Fruit fly (Drosophila melanogaster): ENCODE measurements around the gene CG14671.

Gene CG14671

DNA sequence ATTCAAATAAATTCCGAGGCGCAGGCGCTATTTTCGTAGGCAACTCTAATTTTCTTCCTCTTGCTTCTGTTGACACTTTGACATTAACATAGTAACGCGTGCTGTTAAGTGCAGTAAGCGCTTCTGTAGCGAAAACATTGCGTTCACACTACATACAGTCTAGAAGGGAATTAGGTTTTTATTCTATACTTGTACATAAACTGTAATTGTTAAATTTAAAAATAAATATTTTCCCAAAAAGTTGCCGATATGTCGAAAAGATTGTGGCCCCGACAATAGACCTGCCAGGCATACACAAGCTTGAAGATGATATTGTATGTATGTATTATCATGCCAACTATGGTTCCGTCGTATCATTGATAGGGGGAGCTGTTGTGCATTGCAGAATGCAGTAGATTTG is 41.9 kb upstream of the CG14671 start, which contains the start of gene asl (continued):
- peak; percentile 56 for TF ChIP-seq h (GFP tag; optimal IDR thresholded peaks at IDR 0.05)
- TF ChIP-seq Jra (GFP tag; optimal IDR thresholded peaks at IDR 0.05), result no peak
- TF ChIP-seq br (GFP tag; optimal IDR thresholded peaks at IDR 0.05), result no peak
- TF ChIP-seq sage (GFP tag; optimal IDR thresholded peaks at IDR 0.05), result no peak
- peak; percentile 48 for TF ChIP-seq psq (GFP tag; optimal IDR thresholded peaks at IDR 0.05)
- TF ChIP-seq sv (GFP tag; optimal IDR thresholded peaks at IDR 0.05), result peak; percentile 29

dm6 chr3R:5601044-5601523 is 36.5 kb upstream of the CG14671 start, which contains the start of the genes kra and SecS:
TSS of gene kra (minus strand) at chr3R:5601136.
TSS of gene SecS (plus strand) at chr3R:5601433.
- TF ChIP-seq Hnf4 (GFP tag; optimal IDR thresholded peaks at IDR 0.05), result peak; percentile 71
- TF ChIP-seq Abd-B (GFP tag; optimal IDR thresholded peaks at IDR 0.05), result no peak
- no peak for TF ChIP-seq sage (GFP tag; optimal IDR thresholded peaks at IDR 0.05)
- TF ChIP-seq jim (GFP tag; optimal IDR thresholded peaks at IDR 0.05), result no peak
- TF ChIP-seq Hr83 (GFP tag; optimal IDR thresholded peaks at IDR 0.05; ENCODE audit: poor library complexity, severe bottlenecking), result peak; percentile 68
- TF ChIP-seq Myc (optimal IDR thresholded peaks at IDR 0.05), result no peak
- peak; percentile 50 for TF ChIP-seq sv (GFP tag; optimal IDR thresholded peaks at IDR 0.05)
- peak; percentile 40 for TF ChIP-seq CG9705 (GFP tag; optimal IDR thresholded peaks at IDR 0.05)
- peak; percentile 42 for TF ChIP-seq Rel (GFP tag; optimal IDR thresholded peaks at IDR 0.05)
- TF ChIP-seq Rel (tag; optimal IDR thresholded peaks at IDR 0.05), result peak; percentile 17
- TF ChIP-seq h (GFP tag; optimal IDR thresholded peaks at IDR 0.05), result peak; percentile 60
- TF ChIP-seq psq (GFP tag; optimal IDR thresholded peaks at IDR 0.05), result no peak
- TF ChIP-seq Hr78 (GFP tag; optimal IDR thresholded peaks at IDR 0.05), result no peak
- no peak for TF ChIP-seq CrebA (GFP tag; optimal IDR thresholded peaks at IDR 0.05; ENCODE audit: borderline replicate concordance)
- peak; percentile 64 for TF ChIP-seq Sp1 (GFP tag; optimal IDR thresholded peaks at IDR 0.05)
- TF ChIP-seq brk (GFP tag; optimal IDR thresholded peaks at IDR 0.05), result no peak
- peak; percentile 33 for TF ChIP-seq Dif (GFP tag; optimal IDR thresholded peaks at IDR 0.05; ENCODE audit: partially characterized antibody)
- TF ChIP-seq dl (GFP tag; optimal IDR thresholded peaks at IDR 0.05; ENCODE audit: insufficient read depth in 1 of 2, partially characterized antibody in 2 of 2), result no peak
- TF ChIP-seq tai (GFP tag; optimal IDR thresholded peaks at IDR 0.05), result no peak
- no peak for TF ChIP-seq Mio (GFP tag; optimal IDR thresholded peaks at IDR 0.05)
- peak; percentile 63 for TF ChIP-seq ey (GFP tag; optimal IDR thresholded peaks at IDR 0.05)
- TF ChIP-seq rgr (GFP tag; optimal IDR thresholded peaks at IDR 0.05), result peak; percentile 69
- TF ChIP-seq Jra (GFP tag; optimal IDR thresholded peaks at IDR 0.05), result no peak
- no peak for TF ChIP-seq Dfd (GFP tag; optimal IDR thresholded peaks at IDR 0.05)
- TF ChIP-seq lola (GFP tag; optimal IDR thresholded peaks at IDR 0.05), result no peak
- peak; percentile 69 for TF ChIP-seq fru (GFP tag; optimal IDR thresholded peaks at IDR 0.05)
- TF ChIP-seq usp (GFP tag; optimal IDR thresholded peaks at IDR 0.05), result no peak
- peak; percentile 56 for TF ChIP-seq OdsH (GFP tag; optimal IDR thresholded peaks at IDR 0.05)
- peak; percentile 46 for TF ChIP-seq woc (GFP tag; optimal IDR thresholded peaks at IDR 0.05)
- TF ChIP-seq dsf (GFP tag; optimal IDR thresholded peaks at IDR 0.05; ENCODE audit: borderline replicate concordance), result peak; percentile 58
- TF ChIP-seq GATAd (GFP tag; optimal IDR thresholded peaks at IDR 0.05), result no peak
- no peak for TF ChIP-seq dmrt93B (GFP tag; optimal IDR thresholded peaks at IDR 0.05)
- peak; percentile 64 for TF ChIP-seq HLH106 (tag; optimal IDR thresholded peaks at IDR 0.05)
- TF ChIP-seq pan (optimal IDR thresholded peaks at IDR 0.05), result no peak
- TF ChIP-seq N (GFP tag; optimal IDR thresholded peaks at IDR 0.05), result no peak
- TF ChIP-seq Vsx2 (GFP tag; optimal IDR thresholded peaks at IDR 0.05; ENCODE audit: partially characterized antibody), result no peak
- TF ChIP-seq br (GFP tag; optimal IDR thresholded peaks at IDR 0.05), result peak; percentile 72
- peak in 1 of 2 experiments; percentile 77 for TF ChIP-seq foxo (GFP tag; optimal IDR thresholded peaks at IDR 0.05)
- TF ChIP-seq CG32264 (GFP tag; optimal IDR thresholded peaks at IDR 0.05), result no peak
